Fruit fly (Drosophila melanogaster): ENCODE measurements around the gene RhoGAP71E.

dm6 chr3L:15634368-15635075 lies 45.9 kb downstream of the RhoGAP71E start:
- no peak for TF ChIP-seq CG6175 (GFP tag; IDR thresholded peaks at IDR 0.05)
- no peak for TF ChIP-seq Dad (GFP tag; optimal IDR thresholded peaks at IDR 0.05)
- TF ChIP-seq CG8089 (GFP tag; optimal IDR thresholded peaks at IDR 0.05): no peak
- TF ChIP-seq CG6854 (GFP tag; optimal IDR thresholded peaks at IDR 0.05): no peak

Data from whole organism, embryonic.